Fruit fly (Drosophila melanogaster): ENCODE results near the gene Nepl9.

Gene Nepl9

dm6 chr2L:16793970-16794369 lies 43.1 kb downstream of the Nepl9 start, which contains the start of gene Ugt37C2:
Gene Ugt37C2, plus strand, starts transcription at chr2L:16794211.
- TF ChIP-seq net (GFP tag; optimal IDR thresholded peaks at IDR 0.05): no peak

DNA sequence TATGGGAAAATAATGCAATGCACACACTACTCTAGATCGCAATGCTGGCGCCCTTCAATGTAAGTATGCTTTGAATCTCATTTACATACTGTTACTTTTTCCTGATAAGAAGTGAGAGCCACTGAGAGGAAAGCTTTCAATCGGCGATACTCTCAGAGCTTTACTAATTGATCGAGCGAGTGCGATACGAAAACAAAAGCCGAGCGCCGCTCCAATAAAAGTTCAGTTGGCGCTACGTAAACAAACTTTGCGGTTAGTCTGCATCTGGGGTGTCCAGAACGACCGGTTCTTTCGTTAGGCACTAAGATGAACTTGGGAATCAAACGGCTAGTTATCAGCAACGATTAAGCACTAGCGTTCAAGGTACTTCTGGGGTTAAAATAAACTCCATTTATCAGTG lies 45.7 kb downstream of the Nepl9 start, which contains the start of gene CG17928:
Gene CG17928 (plus strand): TSS at position 224 of the 400 bp plus-strand sequence.
- TF ChIP-seq fkh (GFP tag; optimal IDR thresholded peaks at IDR 0.05) (peak; percentile 16), vri (GFP tag; optimal IDR thresholded peaks at IDR 0.05) (no peak)

- peak; percentile 82 for TF ChIP-seq vri (GFP tag; optimal IDR thresholded peaks at IDR 0.05)
- TF ChIP-seq CG1621 (tag; optimal IDR thresholded peaks at IDR 0.05): no peak
- TF ChIP-seq CG34406 (GFP tag; optimal IDR thresholded peaks at IDR 0.05): no peak
- TF ChIP-seq Smox (GFP tag; optimal IDR thresholded peaks at IDR 0.05): no peak
- TF ChIP-seq dsx (GFP tag; optimal IDR thresholded peaks at IDR 0.05; ENCODE audit: poor library complexity, severe bottlenecking): no peak
- no peak for TF ChIP-seq Lpt (GFP tag; optimal IDR thresholded peaks at IDR 0.05)
- TF ChIP-seq pdm3 (GFP tag; optimal IDR thresholded peaks at IDR 0.05): no peak
- TF ChIP-seq CG8319 (GFP tag; optimal IDR thresholded peaks at IDR 0.05): no peak
- no peak for TF ChIP-seq CG10669 (GFP tag; optimal IDR thresholded peaks at IDR 0.05)
- no peak for TF ChIP-seq CG8632 (GFP tag; optimal IDR thresholded peaks at IDR 0.05)
- no peak for TF ChIP-seq Eip78C (GFP tag)
- TF ChIP-seq CG6276 (GFP tag; optimal IDR thresholded peaks at IDR 0.05): no peak
- peak; percentile 89 for TF ChIP-seq svp (GFP tag)
Observed at dm6 chr2L:16790671-16791270, 46.3 kb downstream of the Nepl9 start, which contains the start of gene Cyt-b5-r. Gene Cyt-b5-r, minus strand, starts transcription at chr2L:16790721.

DNA sequence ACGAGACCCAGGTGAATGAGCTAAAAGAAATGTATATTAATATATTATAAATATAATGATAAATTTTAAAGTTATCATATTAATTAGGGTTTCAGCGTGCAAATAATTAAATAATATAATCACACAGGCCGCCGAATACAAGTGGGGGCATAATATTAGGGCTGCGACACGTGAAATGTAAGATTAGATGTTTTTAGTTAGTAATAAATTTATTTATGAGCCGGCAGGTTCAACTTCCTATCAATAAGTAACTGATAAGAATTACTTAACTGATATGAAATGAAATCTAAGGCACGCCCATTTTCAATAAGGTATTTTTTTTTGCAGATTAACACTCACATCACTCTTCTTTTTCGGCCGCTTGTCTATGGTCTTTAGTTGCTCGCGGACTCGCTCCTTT lies 47.2 kb downstream of the Nepl9 start:
- TF ChIP-seq Eip75B (GFP tag; optimal IDR thresholded peaks at IDR 0.05) (no peak), Eip78C (GFP tag) (no peak), CG10669 (GFP tag; optimal IDR thresholded peaks at IDR 0.05) (no peak), dsx (GFP tag; optimal IDR thresholded peaks at IDR 0.05; ENCODE audit: poor library complexity, severe bottlenecking) (no peak), fd59A (GFP tag; optimal IDR thresholded peaks at IDR 0.05) (no peak), ss (GFP tag; optimal IDR thresholded peaks at IDR 0.05) (no peak), CG4318 (GFP tag; optimal IDR thresholded peaks at IDR 0.05) (no peak), CG11902 (GFP tag; optimal IDR thresholded peaks at IDR 0.05) (no peak), Ets96B (tag; optimal IDR thresholded peaks at IDR 0.05) (no peak), fd85E (GFP tag; optimal IDR thresholded peaks at IDR 0.05) (no peak), Sox15 (GFP tag; optimal IDR thresholded peaks at IDR 0.05) (no peak), OdsH (GFP tag; optimal IDR thresholded peaks at IDR 0.05) (no peak)

- no peak for TF ChIP-seq Ets21C (GFP tag; optimal IDR thresholded peaks at IDR 0.05)
- no peak for TF ChIP-seq Blimp-1 (GFP tag; optimal IDR thresholded peaks at IDR 0.05)
- peak; percentile 53 for TF ChIP-seq svp (GFP tag)
- TF ChIP-seq ss (GFP tag; optimal IDR thresholded peaks at IDR 0.05): no peak
- no peak for TF ChIP-seq CG6792 (GFP tag; optimal IDR thresholded peaks at IDR 0.05)
Observed at dm6 chr2L:16788885-16789284, 48.2 kb downstream of the Nepl9 start.

- TF ChIP-seq vri (GFP tag; optimal IDR thresholded peaks at IDR 0.05) (no peak), CG34406 (GFP tag; optimal IDR thresholded peaks at IDR 0.05) (no peak), Sox102F (GFP tag; optimal IDR thresholded peaks at IDR 0.05) (no peak), acj6 (GFP tag; optimal IDR thresholded peaks at IDR 0.05) (no peak), Sox14 (GFP tag; optimal IDR thresholded peaks at IDR 0.05) (no peak), Ets96B (tag; optimal IDR thresholded peaks at IDR 0.05) (no peak), CG6792 (GFP tag; optimal IDR thresholded peaks at IDR 0.05) (no peak), CG7368 (GFP tag; optimal IDR thresholded peaks at IDR 0.05) (no peak), OdsH (GFP tag; optimal IDR thresholded peaks at IDR 0.05) (no peak), dsx (GFP tag; optimal IDR thresholded peaks at IDR 0.05; ENCODE audit: poor library complexity, severe bottlenecking) (no peak), Blimp-1 (GFP tag; optimal IDR thresholded peaks at IDR 0.05) (no peak), Eip93F (GFP tag; optimal IDR thresholded peaks at IDR 0.05) (no peak), dac (GFP tag; optimal IDR thresholded peaks at IDR 0.05) (no peak), Lpt (GFP tag; optimal IDR thresholded peaks at IDR 0.05) (no peak), Smox (GFP tag; optimal IDR thresholded peaks at IDR 0.05) (no peak), Eip78C (GFP tag) (no peak), Eip75B (GFP tag; optimal IDR thresholded peaks at IDR 0.05) (no peak)
Observed at dm6 chr2L:16787548-16787947, 49.5 kb downstream of the Nepl9 start.
